Worm (Caenorhabditis elegans): Measurements from ENCODE around the gene ceh-60.

Gene ceh-60

DNA sequence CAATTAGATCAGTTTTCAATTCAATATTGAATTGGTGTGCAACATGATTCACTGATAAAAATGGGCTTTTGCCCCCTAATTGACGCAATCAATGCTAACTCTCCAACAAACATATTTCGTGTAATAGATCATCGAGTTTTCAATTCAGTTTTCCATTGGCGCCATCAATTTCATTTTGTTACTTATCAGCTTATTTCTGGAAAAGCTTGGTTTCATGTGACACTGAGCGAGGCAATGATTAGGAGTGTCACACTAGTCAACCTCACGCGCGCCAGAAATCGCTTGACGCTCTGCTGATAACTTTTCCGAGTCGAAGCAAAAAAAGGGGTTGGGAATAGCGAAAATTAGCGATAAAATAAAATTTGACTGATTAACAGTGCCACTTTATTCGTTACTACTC is 11.4 kb downstream of the ceh-60 start, which contains the start of gene ets-4 (continued):
- TF ChIP-seq F57A8.1 (GFP tag; optimal IDR thresholded peaks at IDR 0.05) (no peak), F55B11.4 (tag; optimal IDR thresholded peaks at IDR 0.05; ENCODE audit: borderline replicate concordance, insufficient read depth) (no peak), F33H1.4 (GFP tag; IDR thresholded peaks at IDR 0.05) (no peak), ekl-4 (GFP tag; IDR thresholded peaks at IDR 0.05) (no peak), tlf-1 (GFP tag; optimal IDR thresholded peaks at IDR 0.05) (peak; percentile 47), nfya-1 (tag; optimal IDR thresholded peaks at IDR 0.05; ENCODE audit: borderline replicate concordance, insufficient read depth) (no peak), rpc-1 (optimal IDR thresholded peaks at IDR 0.05) (no peak), rpc-1 (tag; optimal IDR thresholded peaks at IDR 0.05) (no peak), lsy-27 (tag; optimal IDR thresholded peaks at IDR 0.05; ENCODE audit: borderline replicate concordance, insufficient read depth) (no peak), nhr-90 (tag; optimal IDR thresholded peaks at IDR 0.05) (peak; percentile 22), dpff-1 (tag; optimal IDR thresholded peaks at IDR 0.05) (no peak), T07F8.4 (tag; optimal IDR thresholded peaks at IDR 0.05) (no peak), C06A6.2 (GFP tag; conservative IDR thresholded peaks at IDR 0.05) (no peak), ztf-22 (GFP tag; optimal IDR thresholded peaks at IDR 0.05) (peak; percentile 41), ama-1 (optimal IDR thresholded peaks at IDR 0.05) (no peak), ama-1 (GFP tag; optimal IDR thresholded peaks at IDR 0.05) (no peak), ets-4 (GFP tag; optimal IDR thresholded peaks at IDR 0.05) (peak; percentile 97), nfyb-1 (GFP tag; IDR thresholded peaks at IDR 0.05) (no peak), hlh-26 (GFP tag; conservative IDR thresholded peaks at IDR 0.05) (no peak), ceh-91 (GFP tag; IDR thresholded peaks at IDR 0.05) (no peak), aptf-3 (GFP tag; IDR thresholded peaks at IDR 0.05) (no peak), cebp-1 (GFP tag; IDR thresholded peaks at IDR 0.05) (peak; percentile 18; the same call in 1 of the 2 replicates), cebp-1 (tag; optimal IDR thresholded peaks at IDR 0.05) (peak; percentile 62), madf-8 (GFP tag; conservative IDR thresholded peaks at IDR 0.05) (no peak), F39B2.1 (GFP tag; IDR thresholded peaks at IDR 0.05) (no peak)

DNA sequence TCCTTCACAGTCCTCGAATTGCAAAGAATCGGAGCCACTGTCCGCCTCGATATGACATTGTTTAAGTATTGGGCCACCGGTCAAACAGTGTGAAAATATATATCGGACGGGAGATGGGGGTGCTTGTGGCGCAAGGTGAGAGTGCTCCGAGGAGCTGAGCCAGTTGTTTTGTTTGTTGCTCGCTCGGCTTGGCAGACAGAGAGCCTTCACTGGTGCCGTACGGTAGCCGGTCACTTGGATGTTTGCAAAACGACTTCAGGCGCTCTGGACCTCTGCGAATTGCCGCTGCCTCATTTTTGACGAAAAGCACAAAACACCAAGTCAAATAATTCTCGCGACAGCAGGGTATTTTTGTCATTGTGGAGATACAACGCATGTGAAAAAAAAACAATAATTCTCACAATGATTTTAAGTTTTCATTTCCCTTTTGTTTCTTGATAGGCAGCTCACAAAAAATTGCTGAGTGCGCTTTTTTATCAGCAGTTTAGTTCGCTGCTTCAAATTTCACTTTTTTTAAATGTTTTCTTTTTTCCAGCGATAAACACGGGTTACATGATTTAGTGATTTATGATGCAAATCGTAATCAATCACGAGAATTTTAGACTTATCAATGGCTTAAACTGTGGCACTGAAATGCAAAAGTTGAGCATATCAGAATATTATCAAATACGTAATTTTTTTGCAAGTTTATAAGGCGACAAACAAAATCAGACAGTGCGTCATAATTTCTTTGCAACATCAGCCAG is 12.7 kb downstream of the ceh-60 start:
- no peak for TF ChIP-seq ceh-100 (GFP tag; IDR thresholded peaks at IDR 0.05)
- no peak for TF ChIP-seq F37B4.10 (GFP tag; IDR thresholded peaks at IDR 0.05)
- TF ChIP-seq cebp-1 (GFP tag; IDR thresholded peaks at IDR 0.05) = no peak
- peak; percentile 32 for TF ChIP-seq cebp-1 (tag; optimal IDR thresholded peaks at IDR 0.05)
- peak in 1 of 2 experiments; percentile 46 for TF ChIP-seq let-607 (tag; optimal IDR thresholded peaks at IDR 0.05)
- TF ChIP-seq nhr-90 (tag; optimal IDR thresholded peaks at IDR 0.05) = no peak
- TF ChIP-seq zfh-2 (GFP tag; conservative IDR thresholded peaks at IDR 0.05) = peak; percentile 74
- no peak for TF ChIP-seq gei-17 (GFP tag; optimal IDR thresholded peaks at IDR 0.05)
- no peak for TF ChIP-seq tbp1 (GFP tag; optimal IDR thresholded peaks at IDR 0.05)
- TF ChIP-seq hmg-1.2 (GFP tag; IDR thresholded peaks at IDR 0.05) = no peak
- no peak for TF ChIP-seq madf-3 (GFP tag; IDR thresholded peaks at IDR 0.05)
- no peak for TF ChIP-seq athp-1 (tag; optimal IDR thresholded peaks at IDR 0.05)
- TF ChIP-seq nhr-80 (tag; optimal IDR thresholded peaks at IDR 0.05) = peak; percentile 81
- TF ChIP-seq F49E8.2 (tag; optimal IDR thresholded peaks at IDR 0.05; ENCODE audit: insufficient read depth) = no peak
- TF ChIP-seq ZK185.1 (tag; optimal IDR thresholded peaks at IDR 0.05; ENCODE audit: poor library complexity, severe bottlenecking) = no peak
- no peak for TF ChIP-seq nfya-1 (tag; optimal IDR thresholded peaks at IDR 0.05; ENCODE audit: borderline replicate concordance, insufficient read depth)
- no peak for TF ChIP-seq hlh-26 (GFP tag; conservative IDR thresholded peaks at IDR 0.05)
